Worm (Caenorhabditis elegans): Measurements from ENCODE around the gene ufd-2.

ufd-2 gene

DNA sequence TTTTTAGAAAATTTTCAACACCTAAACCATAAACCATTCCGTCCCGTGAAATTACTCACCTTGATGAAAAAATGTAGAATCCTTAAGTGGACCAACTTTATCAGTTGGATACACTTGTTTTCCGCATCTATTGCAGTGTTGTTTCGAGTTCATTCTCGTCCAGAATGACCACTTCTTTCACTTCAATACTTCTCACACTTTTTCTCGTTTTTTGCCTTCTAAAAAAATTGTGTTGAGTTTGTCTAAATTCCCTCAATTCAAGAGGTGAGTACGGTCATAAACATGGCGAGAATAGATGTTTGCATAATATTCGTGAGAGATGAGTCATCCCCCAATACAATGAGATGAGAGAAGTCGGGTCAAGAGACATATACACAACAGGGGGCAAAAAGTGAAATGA is 30.0 kb downstream of the ufd-2 start, which contains the start of gene ltd-1:
Gene ltd-1, minus strand, starts transcription at position 218 of the 400 bp plus-strand sequence.
- TF ChIP-seq R02D3.7 (tag; optimal IDR thresholded peaks at IDR 0.05), result no peak
- TF ChIP-seq peb-1 (tag; optimal IDR thresholded peaks at IDR 0.05), result no peak
- no peak for TF ChIP-seq C34F6.9 (tag; optimal IDR thresholded peaks at IDR 0.05)
- no peak for TF ChIP-seq ztf-1 (GFP tag; conservative IDR thresholded peaks at IDR 0.05)
- TF ChIP-seq gmeb-1 (tag; optimal IDR thresholded peaks at IDR 0.05), result no peak
- no peak for TF ChIP-seq F13H6.1 (tag; optimal IDR thresholded peaks at IDR 0.05)
- TF ChIP-seq sma-3 (GFP tag; optimal IDR thresholded peaks at IDR 0.05), result no peak
- TF ChIP-seq nhr-21 (tag; optimal IDR thresholded peaks at IDR 0.05), result no peak
- no peak for TF ChIP-seq mab-5 (tag; optimal IDR thresholded peaks at IDR 0.05)
- no peak for TF ChIP-seq sem-4 (tag; optimal IDR thresholded peaks at IDR 0.05)
- TF ChIP-seq lsy-2 (tag; optimal IDR thresholded peaks at IDR 0.05), result no peak
- no peak for TF ChIP-seq lin-39 (tag; optimal IDR thresholded peaks at IDR 0.05)
- no peak for TF ChIP-seq ceh-82 (tag; optimal IDR thresholded peaks at IDR 0.05)
- TF ChIP-seq nhr-10 (tag; optimal IDR thresholded peaks at IDR 0.05), result no peak
- no peak for TF ChIP-seq elt-3 (tag; optimal IDR thresholded peaks at IDR 0.05)

DNA sequence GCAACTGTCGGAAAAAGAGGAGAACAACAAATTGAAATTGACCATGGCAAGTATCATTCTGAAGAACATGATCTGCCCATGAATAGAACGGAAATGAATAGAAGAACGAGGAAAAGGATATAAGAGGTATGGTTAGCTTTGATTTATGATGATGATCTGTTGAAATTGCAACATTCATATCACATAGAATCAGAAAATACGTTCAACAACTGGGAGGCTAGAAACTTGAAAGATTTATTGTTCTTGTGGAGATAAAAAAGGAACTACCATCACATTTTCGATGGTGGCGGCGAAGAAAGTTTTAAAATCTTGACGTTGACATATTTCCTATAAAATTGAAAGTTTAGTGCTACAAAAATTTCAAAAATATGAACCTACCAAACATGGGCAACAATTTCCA is 30.7 kb downstream of the ufd-2 start:
- TF ChIP-seq unc-39 (tag; optimal IDR thresholded peaks at IDR 0.05) (no peak), mbf-1 (tag; optimal IDR thresholded peaks at IDR 0.05) (no peak), crh-2 (tag; optimal IDR thresholded peaks at IDR 0.05) (no peak), alr-1 (tag; optimal IDR thresholded peaks at IDR 0.05) (no peak)

DNA sequence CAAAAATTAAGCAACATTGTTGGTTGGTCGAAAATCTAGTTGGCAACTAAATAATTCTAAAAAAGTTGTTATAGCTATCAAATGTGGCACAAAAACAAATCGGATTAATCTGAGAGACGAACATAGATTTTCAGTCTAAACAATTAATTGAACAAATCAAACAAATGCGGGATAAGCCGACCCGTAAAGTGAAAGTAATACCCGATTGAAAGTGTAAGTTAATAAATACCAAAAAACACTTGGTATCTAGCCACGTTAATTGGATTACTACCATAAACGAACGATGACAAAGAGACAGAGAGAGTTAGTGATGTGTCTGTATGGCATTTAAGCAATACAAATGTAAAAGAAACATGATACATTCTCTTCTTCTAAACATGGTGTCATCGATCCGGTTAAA is 31.4 kb downstream of the ufd-2 start:
- TF ChIP-seq sem-4 (tag; optimal IDR thresholded peaks at IDR 0.05), result no peak
- peak; percentile 68 for TF ChIP-seq blmp-1 (tag; optimal IDR thresholded peaks at IDR 0.05; ENCODE audit: insufficient read depth)
- no peak for TF ChIP-seq zag-1 (tag; optimal IDR thresholded peaks at IDR 0.05)

DNA sequence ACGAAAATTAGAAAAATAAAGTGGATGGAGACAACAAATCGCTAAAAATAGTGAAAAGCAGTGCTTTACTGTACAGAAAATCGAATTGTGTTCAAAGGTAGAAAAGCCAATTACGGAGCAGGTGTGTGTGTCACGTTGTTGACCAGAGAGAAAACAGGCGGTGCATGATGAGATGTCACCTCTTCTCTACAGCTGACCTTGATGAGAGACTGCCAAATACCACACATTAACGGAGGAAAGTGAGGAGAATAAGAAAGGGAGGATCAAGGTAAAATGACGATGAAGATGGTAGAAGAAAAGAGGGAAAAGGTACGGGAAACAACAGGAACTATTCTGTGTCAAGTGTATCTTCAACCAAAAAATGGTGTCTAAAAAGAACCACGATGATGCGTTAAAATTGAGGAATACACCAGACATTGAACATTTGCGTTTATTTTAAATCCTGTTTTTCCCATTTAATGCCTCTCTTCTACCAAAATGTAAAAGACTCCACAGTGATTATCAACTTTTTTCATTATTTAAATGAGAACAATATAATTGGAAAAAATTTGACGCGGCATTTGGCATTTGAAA is 36.8 kb downstream of the ufd-2 start:
- TF ChIP-seq egl-27 (tag; optimal IDR thresholded peaks at IDR 0.05), result no peak
- TF ChIP-seq nhr-129 (tag; optimal IDR thresholded peaks at IDR 0.05), result peak; percentile 52
- no peak for TF ChIP-seq nhr-237 (tag; optimal IDR thresholded peaks at IDR 0.05)
- no peak for TF ChIP-seq elt-3 (tag; optimal IDR thresholded peaks at IDR 0.05)
- TF ChIP-seq nhr-11 (tag; optimal IDR thresholded peaks at IDR 0.05), result no peak
- no peak for TF ChIP-seq mdl-1 (tag; optimal IDR thresholded peaks at IDR 0.05)
- peak; percentile 78 for TF ChIP-seq nhr-25 (tag; optimal IDR thresholded peaks at IDR 0.05)
- no peak for TF ChIP-seq ztf-4 (tag; optimal IDR thresholded peaks at IDR 0.05)

DNA sequence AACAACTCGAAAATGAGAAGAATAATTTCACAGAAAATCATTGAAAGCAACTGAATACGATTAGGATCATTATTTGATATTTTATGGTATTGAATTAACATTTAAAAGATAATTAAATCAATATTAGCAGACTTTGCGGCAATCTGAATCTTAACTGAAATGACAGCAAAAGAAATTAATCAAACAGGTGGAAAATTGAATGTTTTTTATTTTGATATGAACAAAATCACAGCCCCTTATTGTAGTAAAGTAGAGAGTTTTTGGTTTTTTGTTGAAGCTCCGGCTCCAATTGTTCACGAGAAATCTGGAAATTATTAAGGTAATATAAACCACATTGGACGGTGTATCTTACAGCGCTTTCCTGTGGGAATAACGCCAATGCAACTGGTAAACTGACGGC is 39.5 kb downstream of the ufd-2 start, which contains the start of gene sre-2:
Gene sre-2, minus strand, starts transcription at position 101 of the 400 bp plus-strand sequence.
- TF ChIP-seq lin-39 (tag; optimal IDR thresholded peaks at IDR 0.05) (no peak), unc-39 (tag; optimal IDR thresholded peaks at IDR 0.05) (no peak), F13H6.1 (tag; optimal IDR thresholded peaks at IDR 0.05) (no peak), zag-1 (tag; optimal IDR thresholded peaks at IDR 0.05) (no peak), sma-3 (GFP tag; optimal IDR thresholded peaks at IDR 0.05) (no peak), nhr-237 (tag; optimal IDR thresholded peaks at IDR 0.05) (no peak), ztf-4 (tag; optimal IDR thresholded peaks at IDR 0.05) (no peak), elt-3 (tag; optimal IDR thresholded peaks at IDR 0.05) (no peak), nhr-77 (tag; optimal IDR thresholded peaks at IDR 0.05) (no peak)

DNA sequence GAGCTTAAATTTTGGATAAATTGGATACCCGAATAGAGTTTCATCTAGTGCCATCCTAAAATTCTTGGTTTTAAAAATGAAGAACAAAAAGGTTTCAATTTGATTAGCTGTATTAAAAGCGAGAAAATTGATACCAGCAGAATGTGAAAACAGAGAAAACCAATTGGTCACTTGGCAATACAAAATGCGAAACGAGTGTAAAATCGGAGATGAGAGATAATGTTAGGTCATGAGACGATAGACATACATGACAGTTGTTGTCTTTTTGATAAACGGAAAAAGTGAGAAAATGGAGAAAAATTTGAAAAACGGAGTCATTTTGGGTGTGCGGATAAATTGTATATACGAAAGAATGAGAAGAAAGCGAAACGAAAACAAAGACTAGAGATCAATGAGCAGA is 42.5 kb downstream of the ufd-2 start, which contains the start of gene sfxn-5:
Gene sfxn-5, minus strand, starts transcription at position 55 of the 400 bp plus-strand sequence.
- TF ChIP-seq blmp-1 (tag; optimal IDR thresholded peaks at IDR 0.05; ENCODE audit: insufficient read depth) (peak; percentile 42), alr-1 (tag; optimal IDR thresholded peaks at IDR 0.05) (no peak), zag-1 (tag; optimal IDR thresholded peaks at IDR 0.05) (no peak), ztf-11 (tag; optimal IDR thresholded peaks at IDR 0.05) (no peak), nhr-23 (tag; optimal IDR thresholded peaks at IDR 0.05) (no peak), Y55F3AM.14 (GFP tag; optimal IDR thresholded peaks at IDR 0.05) (no peak), mdl-1 (tag; optimal IDR thresholded peaks at IDR 0.05) (no peak), nhr-10 (tag; optimal IDR thresholded peaks at IDR 0.05) (no peak), nhr-6 (tag; optimal IDR thresholded peaks at IDR 0.05) (no peak), lsy-2 (tag; optimal IDR thresholded peaks at IDR 0.05) (peak in 1 of 2 experiments; percentile 45), lin-39 (tag; optimal IDR thresholded peaks at IDR 0.05) (no peak), nhr-21 (tag; optimal IDR thresholded peaks at IDR 0.05) (no peak), lin-11 (tag; optimal IDR thresholded peaks at IDR 0.05) (no peak), skn-1 (tag; optimal IDR thresholded peaks at IDR 0.05) (peak; percentile 4), unc-55 (GFP tag; optimal IDR thresholded peaks at IDR 0.05) (no peak), nhr-129 (tag; optimal IDR thresholded peaks at IDR 0.05) (peak; percentile 40), nhr-77 (tag; optimal IDR thresholded peaks at IDR 0.05) (no peak), ceh-82 (tag; optimal IDR thresholded peaks at IDR 0.05) (no peak), ama-1 (optimal IDR thresholded peaks at IDR 0.05) (no peak), nhr-25 (tag; optimal IDR thresholded peaks at IDR 0.05) (no peak), elt-3 (tag; optimal IDR thresholded peaks at IDR 0.05) (no peak), unc-62 (GFP tag; optimal IDR thresholded peaks at IDR 0.05) (no peak), lin-13 (GFP tag; optimal IDR thresholded peaks at IDR 0.05) (no peak), F13H6.1 (tag; optimal IDR thresholded peaks at IDR 0.05) (peak; percentile 33), sem-4 (tag; optimal IDR thresholded peaks at IDR 0.05) (no peak), ceh-16 (tag; optimal IDR thresholded peaks at IDR 0.05) (no peak), ztf-1 (GFP tag; conservative IDR thresholded peaks at IDR 0.05) (no peak), nhr-237 (tag; optimal IDR thresholded peaks at IDR 0.05) (no peak), sma-3 (GFP tag; optimal IDR thresholded peaks at IDR 0.05) (no peak), nhr-11 (tag; optimal IDR thresholded peaks at IDR 0.05) (no peak), unc-39 (tag; optimal IDR thresholded peaks at IDR 0.05) (no peak), egl-27 (tag; optimal IDR thresholded peaks at IDR 0.05) (no peak)

Measured in whole organism, L2 larva.